Worm (Caenorhabditis elegans): ENCODE results near the gene C17H12.8.

The C17H12.8 gene

DNA sequence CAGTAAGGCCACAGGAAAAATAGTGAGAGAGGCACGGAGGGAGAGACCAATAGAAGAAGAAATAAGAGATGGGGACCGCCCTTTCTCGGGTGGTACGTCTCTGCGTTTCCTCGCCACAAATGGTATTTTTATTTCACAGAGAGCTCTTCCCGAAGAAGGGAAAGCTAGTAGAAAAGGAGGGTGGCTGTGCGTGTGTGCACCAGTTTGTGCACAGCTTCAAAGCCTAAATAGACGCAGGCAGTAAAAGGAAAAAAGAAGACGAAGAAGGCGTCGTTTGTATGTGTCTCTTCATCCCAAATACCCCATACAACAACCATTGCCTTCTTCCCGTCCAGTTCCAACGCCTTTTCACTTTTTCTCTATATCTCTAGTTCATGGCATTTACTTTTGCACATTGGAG, 8.7 kb upstream of the C17H12.8 start:
- peak; percentile 82 for TF ChIP-seq ceh-34 (tag; optimal IDR thresholded peaks at IDR 0.05)
- peak; percentile 75 for TF ChIP-seq ceh-19 (GFP tag; optimal IDR thresholded peaks at IDR 0.05)
- TF ChIP-seq ref-2 (tag; optimal IDR thresholded peaks at IDR 0.05), result peak; percentile 68
- peak; percentile 86 for TF ChIP-seq ceh-31 (tag; optimal IDR thresholded peaks at IDR 0.05)
- peak; percentile 70 for TF ChIP-seq nfya-1 (tag; optimal IDR thresholded peaks at IDR 0.05)
- peak; percentile 29 for TF ChIP-seq ceh-14 (tag; optimal IDR thresholded peaks at IDR 0.05)
- TF ChIP-seq elt-2 (tag; optimal IDR thresholded peaks at IDR 0.05), result no peak
- TF ChIP-seq rnt-1 (tag; optimal IDR thresholded peaks at IDR 0.05), result no peak
- TF ChIP-seq C08G9.2 (tag; optimal IDR thresholded peaks at IDR 0.05), result peak; percentile 3
- peak; percentile 54 for TF ChIP-seq tbx-2 (tag; optimal IDR thresholded peaks at IDR 0.05)
- peak; percentile 26 for TF ChIP-seq fkh-10 (GFP tag; optimal IDR thresholded peaks at IDR 0.05)
- no peak for TF ChIP-seq unc-55 (GFP tag; optimal IDR thresholded peaks at IDR 0.05)
- TF ChIP-seq sdc-2 (tag; optimal IDR thresholded peaks at IDR 0.05), result peak; percentile 42
- peak; percentile 52 for TF ChIP-seq syd-9 (tag; optimal IDR thresholded peaks at IDR 0.05)
- TF ChIP-seq unc-42 (tag; optimal IDR thresholded peaks at IDR 0.05), result peak; percentile 59
- TF ChIP-seq nhr-232 (tag; optimal IDR thresholded peaks at IDR 0.05), result no peak

DNA sequence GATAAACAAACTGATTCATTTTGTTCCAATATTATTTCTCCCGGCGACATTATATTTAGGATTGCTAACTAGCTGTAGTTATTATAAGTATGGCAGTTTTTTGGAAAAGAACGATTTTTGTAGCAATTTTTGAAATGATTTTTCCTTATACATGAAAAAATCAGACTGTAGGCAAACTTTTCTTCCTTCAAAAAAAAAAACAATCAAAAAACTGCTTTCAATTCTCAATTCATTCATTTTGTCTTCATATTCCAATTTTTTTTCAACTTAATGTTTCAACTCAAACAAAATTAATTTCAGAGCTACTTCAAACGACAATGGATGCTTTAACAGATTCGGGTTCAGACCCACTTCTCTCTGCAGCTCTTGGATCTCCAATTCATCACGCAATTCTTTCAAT, 6.7 kb upstream of the C17H12.8 start, which contains the start of gene ceh-48:
TSS of gene ceh-48 (plus strand) at position 301 of the 400 bp plus-strand sequence.
- TF ChIP-seq hlh-6 (tag; optimal IDR thresholded peaks at IDR 0.05) (no peak), ceh-19 (GFP tag; optimal IDR thresholded peaks at IDR 0.05) (no peak), nfya-1 (tag; optimal IDR thresholded peaks at IDR 0.05) (no peak), lin-11 (tag; optimal IDR thresholded peaks at IDR 0.05) (no peak), unc-86 (tag; optimal IDR thresholded peaks at IDR 0.05) (no peak)

DNA sequence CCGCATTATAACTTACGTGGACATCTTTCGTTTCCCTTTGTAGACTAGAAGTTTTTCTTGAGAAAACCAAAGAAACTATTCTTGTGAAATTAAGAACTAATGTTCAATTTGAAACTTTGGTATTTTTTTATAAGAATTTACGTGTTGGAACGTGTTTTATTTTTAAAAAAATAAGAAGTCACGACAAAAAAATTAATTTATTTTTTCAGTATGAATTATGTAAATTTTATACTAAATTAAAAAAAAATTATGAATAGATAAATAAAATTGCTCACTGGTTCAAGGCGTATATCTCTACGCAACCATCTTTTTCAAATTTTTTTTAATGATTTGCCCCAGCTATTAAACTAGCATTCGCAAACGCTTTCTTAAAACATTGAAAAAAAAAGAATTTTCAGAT, 949 bp upstream of the C17H12.8 start, which contains the start of gene C17H12.5:
TSS of gene C17H12.5 (minus strand) at position 101 of the 400 bp plus-strand sequence.
- no peak for TF ChIP-seq ceh-34 (tag; optimal IDR thresholded peaks at IDR 0.05)
- no peak for TF ChIP-seq gmeb-2 (tag; optimal IDR thresholded peaks at IDR 0.05)
- TF ChIP-seq syd-9 (tag; optimal IDR thresholded peaks at IDR 0.05), result no peak

DNA sequence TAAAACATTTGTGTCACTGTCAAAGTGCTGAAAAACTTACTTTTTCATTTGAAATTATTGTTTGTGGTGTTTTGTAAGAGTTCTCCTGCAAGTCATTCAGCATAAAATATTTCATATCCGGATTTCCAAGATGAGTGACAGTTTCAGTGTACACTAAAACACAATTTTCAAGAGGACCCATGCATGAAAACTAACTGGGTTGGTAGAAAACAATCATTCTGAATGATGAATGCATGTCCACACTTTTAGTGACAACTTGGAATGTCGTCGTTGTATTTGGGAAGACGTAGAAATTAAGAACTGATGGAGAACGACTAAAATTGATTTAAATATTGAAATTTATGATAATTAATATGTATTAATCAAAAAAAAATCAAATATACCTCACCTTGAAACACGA, 3.2 kb downstream of the C17H12.8 start:
- TF ChIP-seq dve-1 (tag; optimal IDR thresholded peaks at IDR 0.05) (no peak), pqm-1 (tag; optimal IDR thresholded peaks at IDR 0.05) (no peak), tbx-7 (tag; optimal IDR thresholded peaks at IDR 0.05) (no peak), ceh-19 (GFP tag; optimal IDR thresholded peaks at IDR 0.05) (no peak), hlh-15 (tag; optimal IDR thresholded peaks at IDR 0.05) (no peak), syd-9 (tag; optimal IDR thresholded peaks at IDR 0.05) (no peak), unc-3 (GFP tag; conservative IDR thresholded peaks at IDR 0.05) (no peak), unc-3 (tag; optimal IDR thresholded peaks at IDR 0.05) (no peak)

DNA sequence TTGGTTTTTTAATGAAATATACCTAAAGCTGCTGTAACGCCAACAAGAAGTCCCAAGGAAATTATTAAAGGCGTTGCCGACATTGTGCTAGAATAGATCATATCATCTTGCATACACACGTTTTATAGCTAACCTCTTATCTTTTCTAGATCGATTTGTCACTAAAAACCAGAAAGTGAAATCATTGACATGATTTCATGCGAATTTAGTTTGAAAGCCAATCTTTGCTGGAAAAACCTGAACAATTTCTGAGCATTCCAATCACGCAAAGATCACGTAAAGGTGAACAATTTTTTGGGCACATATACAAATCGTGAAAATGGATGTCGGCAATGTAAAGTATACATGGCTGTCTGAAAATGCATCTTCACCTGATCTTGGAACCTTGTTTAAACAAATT, 3.9 kb downstream of the C17H12.8 start, which contains the start of gene C17H12.6:
TSS of gene C17H12.6 (minus strand) at position 101 of the 400 bp plus-strand sequence.
- TF ChIP-seq ceh-34 (tag; optimal IDR thresholded peaks at IDR 0.05) (no peak), pax-1 (tag; optimal IDR thresholded peaks at IDR 0.05) (no peak), lim-6 (tag; optimal IDR thresholded peaks at IDR 0.05) (no peak), dmd-4 (tag; optimal IDR thresholded peaks at IDR 0.05; ENCODE audit: borderline replicate concordance) (no peak), ceh-22 (tag; optimal IDR thresholded peaks at IDR 0.05) (no peak), rnt-1 (tag; optimal IDR thresholded peaks at IDR 0.05) (no peak), hlh-6 (tag; optimal IDR thresholded peaks at IDR 0.05) (no peak), ceh-31 (tag; optimal IDR thresholded peaks at IDR 0.05) (no peak), K02D7.2 (tag; optimal IDR thresholded peaks at IDR 0.05) (no peak), eyg-1 (tag; optimal IDR thresholded peaks at IDR 0.05) (no peak), ceh-6 (GFP tag; optimal IDR thresholded peaks at IDR 0.05) (no peak), fax-1 (tag; optimal IDR thresholded peaks at IDR 0.05) (no peak)

Measured in whole organism, late embryonic.